Fruit fly (Drosophila melanogaster): Measurements from ENCODE around the gene MICU1.

dm6 chr2L:7157456-7157855 lies 24.6 kb upstream of the MICU1 start, which contains the start of gene Pvf3:
- TF ChIP-seq pan (optimal IDR thresholded peaks at IDR 0.05) (no peak), psq (optimal IDR thresholded peaks at IDR 0.05) (no peak), CG8478 (optimal IDR thresholded peaks at IDR 0.05) (no peak)
